Worm (Caenorhabditis elegans) whole organism, early embryonic: ENCODE data around the gene R11D1.2.

ENCODE experiments used
- B0310.2 ChIP-seq: sonication (generic microtip); optimal IDR thresholded peaks from 2 replicates; lab custom pipeline; 2016; ENCODE audit warnings: mild to moderate bottlenecking, missing genetic modification characterization, missing compliant biosample characterization
- F13C5.2 ChIP-seq: sonication (generic microtip); optimal IDR thresholded peaks from 2 replicates; lab custom pipeline; 2017; ENCODE audit warnings: mild to moderate bottlenecking, missing genetic modification characterization, inconsistent platforms, missing compliant biosample characterization
- aly-1 ChIP-seq: sonication (generic microtip); optimal IDR thresholded peaks from 2 replicates; lab custom pipeline; 2016; ENCODE audit warnings: missing genetic modification characterization, missing compliant biosample characterization
- ama-1 ChIP-seq: fragments of 150-350 bp; optimal IDR thresholded peaks from 2 replicates; lab custom pipeline; 2014
- ceh-13 ChIP-seq: fragments of 200-800 bp; sonication (Bioruptor generic); optimal IDR thresholded peaks from 2 replicates; lab custom pipeline; 2018; ENCODE audit warnings: mild to moderate bottlenecking, missing genetic modification characterization, missing compliant biosample characterization
- ceh-36 ChIP-seq: sonication (generic microtip); optimal IDR thresholded peaks from 2 replicates; lab custom pipeline; 2016; ENCODE audit warnings: missing genetic modification characterization, inconsistent platforms, missing compliant biosample characterization
- flt-1 ChIP-seq: fragments of 200-800 bp; sonication (Bioruptor generic); IDR thresholded peaks from 2 replicates; pipeline ENCODE4 v1.3.6; 2022; ENCODE audit warnings: missing genetic modification characterization, missing compliant biosample characterization
- hmbx-1 ChIP-seq: sonication (generic microtip); optimal IDR thresholded peaks from 2 replicates; lab custom pipeline; 2016; ENCODE audit warnings: mild to moderate bottlenecking, missing genetic modification characterization, missing compliant biosample characterization
- hmg-4 ChIP-seq: fragments of 200-800 bp; sonication (Bioruptor generic); optimal IDR thresholded peaks from 2 replicates; lab custom pipeline; 2018; ENCODE audit warnings: mild to moderate bottlenecking, missing genetic modification characterization, missing compliant biosample characterization
- tbx-11 ChIP-seq: fragments of 200-800 bp; sonication (Bioruptor generic); IDR thresholded peaks from 2 replicates; pipeline ENCODE4 v1.3.6; 2022; ENCODE audit warnings: missing genetic modification characterization, missing compliant biosample characterization
- tbx-37 ChIP-seq: fragments of 200-800 bp; sonication (Bioruptor generic); conservative IDR thresholded peaks from 2 replicates; pipeline ENCODE4 v1.3.6; 2022; ENCODE audit warnings: missing genetic modification reagents, missing genetic modification characterization, missing compliant biosample characterization
- tra-4 ChIP-seq: sonication (generic microtip); optimal IDR thresholded peaks from 2 replicates; lab custom pipeline; 2017; ENCODE audit warnings: missing genetic modification characterization, missing compliant biosample characterization

DNA sequence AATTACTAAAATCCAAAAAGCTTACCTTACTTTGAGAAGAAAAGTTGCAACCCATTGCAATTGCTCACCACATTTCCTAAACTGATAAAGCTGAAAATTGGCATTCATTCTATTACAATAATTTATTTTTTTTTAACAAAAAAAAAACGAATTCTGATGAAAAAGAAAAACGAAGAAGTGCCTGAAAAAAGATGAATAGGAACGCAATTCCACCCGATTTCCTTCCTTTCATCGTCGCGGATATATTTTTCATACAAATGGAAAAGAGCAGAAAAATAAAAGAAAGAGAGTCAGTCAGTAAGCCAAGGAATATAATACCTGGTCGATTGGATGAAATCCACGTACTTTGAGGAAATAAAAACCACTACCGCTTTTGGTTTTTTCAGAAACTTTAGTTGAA lies 46.4 kb downstream of the R11D1.2 start, which contains the start of gene gpa-13:
- no peak for TF ChIP-seq ceh-36 (tag; lab: Kevin White, UChicago)
- TF ChIP-seq ama-1 (lab: Kevin White, UChicago): no peak
- TF ChIP-seq hmg-4: no peak
- no peak for TF ChIP-seq F13C5.2 (tag; lab: Kevin White, UChicago)
- TF ChIP-seq hmbx-1 (tag; lab: Kevin White, UChicago): no peak
- TF ChIP-seq ceh-13 (GFP tag; lab: Kevin White, UChicago): no peak
- no peak for TF ChIP-seq tbx-11 (GFP tag; lab: Robert Waterston, UW)
- no peak for TF ChIP-seq flt-1 (GFP tag; lab: Robert Waterston, UW)
- no peak for TF ChIP-seq tbx-37 (GFP tag; lab: Robert Waterston, UW)
- TF ChIP-seq tra-4 (tag; lab: Kevin White, UChicago): no peak
- no peak for TF ChIP-seq aly-1
- TF ChIP-seq B0310.2 (tag; lab: Kevin White, UChicago): no peak
